Fruit fly (Drosophila melanogaster) whole organism, embryonic: ENCODE measurements around the gene CG42554.

Experiments used
- Adf1 ChIP-seq: fragments of 200-800 bp; sonication (Bioruptor generic); IDR thresholded peaks from 2 replicates; pipeline ENCODE4 v1.3.6; 2022; ENCODE audit warnings: missing biosample characterization, missing genetic modification characterization
- Aef1 ChIP-seq: fragments of 200-800 bp; sonication (Bioruptor generic); IDR thresholded peaks from 3 replicates; pipeline ENCODE4 v1.3.6; 2022; ENCODE audit warnings: missing biosample characterization, missing genetic modification characterization
- B-H2 ChIP-seq: fragments of 200-800 bp; sonication (Bioruptor generic); optimal IDR thresholded peaks from 2 replicates; lab custom pipeline; 2018; ENCODE audit warnings: missing biosample characterization, mild to moderate bottlenecking, missing genetic modification characterization
- Blimp-1 ChIP-seq: fragments of 200-800 bp; sonication (Bioruptor generic); optimal IDR thresholded peaks from 3 replicates; lab custom pipeline; 2018; ENCODE audit warnings: missing biosample characterization, missing genetic modification characterization, mild to moderate bottlenecking, moderate library complexity, missing genetic modification reagents
- CG10147 ChIP-seq: fragments of 200-800 bp; sonication (Bioruptor generic); optimal IDR thresholded peaks from 2 replicates; lab custom pipeline; 2019; ENCODE audit warnings: missing biosample characterization, mild to moderate bottlenecking, missing genetic modification characterization, moderate library complexity
- CG10366 ChIP-seq: fragments of 200-800 bp; sonication (Bioruptor generic); IDR thresholded peaks from 2 replicates; pipeline ENCODE4 v1.3.6; 2022; ENCODE audit warnings: missing biosample characterization, missing genetic modification characterization
- CG12744 ChIP-seq: fragments of 200-800 bp; sonication (Bioruptor generic); optimal IDR thresholded peaks from 2 replicates; lab custom pipeline; 2016; ENCODE audit warnings: missing biosample characterization, missing genetic modification characterization
- CG13775 ChIP-seq: fragments of 200-800 bp; sonication (Bioruptor generic); optimal IDR thresholded peaks from 3 replicates; lab custom pipeline; 2017; ENCODE audit warnings: missing biosample characterization, mild to moderate bottlenecking, missing genetic modification characterization
- CG1603 ChIP-seq: fragments of 200-800 bp; sonication (Bioruptor generic); optimal IDR thresholded peaks from 2 replicates; lab custom pipeline; 2019; ENCODE audit warnings: missing biosample characterization, mild to moderate bottlenecking, missing genetic modification characterization, moderate library complexity
- CG17568 ChIP-seq: fragments of 200-800 bp; sonication (Bioruptor generic); optimal IDR thresholded peaks from 2 replicates; lab custom pipeline; 2018; ENCODE audit warnings: missing biosample characterization, mild to moderate bottlenecking, missing genetic modification characterization, moderate library complexity
- CG34376 ChIP-seq: fragments of 200-800 bp; sonication (Bioruptor generic); optimal IDR thresholded peaks from 2 replicates; lab custom pipeline; 2018; ENCODE audit warnings: missing biosample characterization, mild to moderate bottlenecking, missing genetic modification characterization
- CG43689 ChIP-seq: fragments of 200-800 bp; sonication (Bioruptor generic); IDR thresholded peaks from 2 replicates; pipeline ENCODE4 v1.3.6; 2022; ENCODE audit warnings: missing biosample characterization, missing genetic modification characterization
- CG4730 ChIP-seq: fragments of 200-800 bp; sonication (Bioruptor generic); IDR thresholded peaks from 2 replicates; pipeline ENCODE4 v1.3.6; 2022; ENCODE audit warnings: missing biosample characterization, missing genetic modification characterization
- CG6854 ChIP-seq: fragments of 200-800 bp; sonication (Bioruptor generic); optimal IDR thresholded peaks from 3 replicates; lab custom pipeline; 2017; ENCODE audit warnings: missing biosample characterization, mild to moderate bottlenecking, missing genetic modification characterization
- CG8388 ChIP-seq: fragments of 200-800 bp; sonication (Bioruptor generic); optimal IDR thresholded peaks from 2 replicates; lab custom pipeline; 2019; ENCODE audit warnings: missing biosample characterization, mild to moderate bottlenecking, missing genetic modification characterization, moderate library complexity
- Dek ChIP-seq: fragments of 200-800 bp; sonication (Bioruptor generic); optimal IDR thresholded peaks from 3 replicates; lab custom pipeline; 2019; ENCODE audit warnings: missing biosample characterization, mild to moderate bottlenecking, missing genetic modification characterization, moderate library complexity
- Dref ChIP-seq: fragments of 200-800 bp; sonication (Bioruptor generic); IDR thresholded peaks from 2 replicates; pipeline ENCODE4 v1.3.6; 2022; ENCODE audit warnings: missing biosample characterization, missing genetic modification characterization
- E2f1 ChIP-seq: fragments of 200-800 bp; sonication (Bioruptor generic); IDR thresholded peaks from 2 replicates; pipeline ENCODE4 v1.3.6; 2022; ENCODE audit warnings: missing biosample characterization, missing genetic modification characterization
- Eip74EF ChIP-seq, 2 experiments: fragments of 200-800 bp in 1 of 2; fragments of >200 bp in 1 of 2; sonication (Bioruptor generic) in 1 of 2; optimal IDR thresholded peaks; 2 replicates each; lab custom pipeline; 2017 to 2019; ENCODE audit warnings: missing biosample characterization in 2 of 2, missing genetic modification characterization in 2 of 2, mild to moderate bottlenecking in 1 of 2, moderate library complexity in 1 of 2
- Gsc ChIP-seq: fragments of 200-800 bp; sonication (Bioruptor generic); IDR thresholded peaks from 2 replicates; pipeline ENCODE4 v1.3.6; 2022; ENCODE audit warnings: missing biosample characterization, missing genetic modification characterization
- H15 ChIP-seq: fragments of 200-800 bp; sonication (Bioruptor generic); IDR thresholded peaks from 3 replicates; pipeline ENCODE4 v1.3.6; 2022; ENCODE audit warnings: missing biosample characterization, missing genetic modification characterization
- HmgD ChIP-seq: fragments of 200-800 bp; sonication (Bioruptor generic); optimal IDR thresholded peaks from 3 replicates; lab custom pipeline; 2016; ENCODE audit warnings: missing biosample characterization, missing genetic modification characterization
- Hr3 ChIP-seq: fragments of 200-800 bp; sonication (Bioruptor generic); optimal IDR thresholded peaks from 3 replicates; lab custom pipeline; 2016; ENCODE audit warnings: missing biosample characterization, missing genetic modification characterization
- Mes4 ChIP-seq: fragments of 200-800 bp; sonication (Bioruptor generic); optimal IDR thresholded peaks from 2 replicates; lab custom pipeline; 2016; ENCODE audit warnings: missing biosample characterization, missing genetic modification characterization
- Opbp ChIP-seq: fragments of 200-800 bp; sonication (Bioruptor generic); IDR thresholded peaks from 3 replicates; pipeline ENCODE4 v1.3.6; 2022; ENCODE audit warnings: missing biosample characterization, missing genetic modification characterization; ENCODE audit not compliant: partially characterized antibody
- Rfx ChIP-seq: fragments of 200-800 bp; sonication (Bioruptor generic); IDR thresholded peaks from 2 replicates; pipeline ENCODE4 v1.3.6; 2022; ENCODE audit warnings: missing biosample characterization, missing genetic modification characterization
- Side ChIP-seq: fragments of 200-800 bp; sonication (Bioruptor generic); optimal IDR thresholded peaks from 2 replicates; lab custom pipeline; 2016; ENCODE audit warnings: missing biosample characterization, missing genetic modification characterization
- Sin3A ChIP-seq: fragments of >200 bp; optimal IDR thresholded peaks from 2 replicates; lab custom pipeline; 2018
- Xbp1 ChIP-seq: fragments of 200-800 bp; sonication (Bioruptor generic); optimal IDR thresholded peaks from 3 replicates; lab custom pipeline; 2016; ENCODE audit warnings: missing biosample characterization, mild to moderate bottlenecking, missing genetic modification characterization
- ara ChIP-seq: fragments of 200-800 bp; sonication (Bioruptor generic); IDR thresholded peaks from 2 replicates; pipeline ENCODE4 v1.3.6; 2022; ENCODE audit warnings: missing biosample characterization, missing genetic modification characterization
- az2 ChIP-seq: fragments of 200-800 bp; sonication (Bioruptor generic); optimal IDR thresholded peaks from 3 replicates; lab custom pipeline; 2016; ENCODE audit warnings: missing biosample characterization, missing genetic modification characterization
- dimm ChIP-seq: fragments of 200-800 bp; sonication (Bioruptor generic); IDR thresholded peaks from 2 replicates; pipeline ENCODE4 v1.3.6; 2022; ENCODE audit warnings: missing biosample characterization, missing genetic modification characterization
- emc ChIP-seq: fragments of 200-800 bp; sonication (Bioruptor generic); optimal IDR thresholded peaks from 2 replicates; lab custom pipeline; 2016; ENCODE audit warnings: missing biosample characterization, missing genetic modification characterization
- ems ChIP-seq: fragments of 200-800 bp; sonication (Bioruptor generic); optimal IDR thresholded peaks from 3 replicates; lab custom pipeline; 2016; ENCODE audit warnings: missing biosample characterization, missing genetic modification characterization
- fu2 ChIP-seq: fragments of 200-800 bp; sonication (Bioruptor generic); optimal IDR thresholded peaks from 2 replicates; lab custom pipeline; 2016; ENCODE audit warnings: missing biosample characterization, missing genetic modification characterization
- grn ChIP-seq: fragments of 200-800 bp; sonication (Bioruptor generic); optimal IDR thresholded peaks from 3 replicates; lab custom pipeline; 2017; ENCODE audit warnings: missing biosample characterization, missing genetic modification characterization
- ham ChIP-seq: fragments of 200-800 bp; sonication (Bioruptor generic); IDR thresholded peaks from 2 replicates; pipeline ENCODE4 v1.3.6; 2022; ENCODE audit warnings: missing biosample characterization, missing genetic modification characterization
- lab ChIP-seq: fragments of 200-800 bp; sonication (Bioruptor generic); optimal IDR thresholded peaks from 3 replicates; lab custom pipeline; 2017; ENCODE audit warnings: missing biosample characterization, missing genetic modification characterization, mild to moderate bottlenecking, moderate library complexity, missing genetic modification reagents
- oc ChIP-seq: fragments of 200-800 bp; sonication (Bioruptor generic); optimal IDR thresholded peaks from 2 replicates; lab custom pipeline; 2018; ENCODE audit warnings: missing biosample characterization, mild to moderate bottlenecking, missing genetic modification characterization, moderate library complexity
- otp ChIP-seq: fragments of 200-800 bp; sonication (Bioruptor generic); IDR thresholded peaks from 3 replicates; pipeline ENCODE4, ENCODE4 v1.3.6; 2022; ENCODE audit warnings: missing biosample characterization, missing genetic modification characterization
- pita ChIP-seq: fragments of 200-800 bp; sonication (Bioruptor generic); optimal IDR thresholded peaks from 2 replicates; lab custom pipeline; 2017; ENCODE audit warnings: missing biosample characterization, mild to moderate bottlenecking, missing genetic modification characterization
- pnt ChIP-seq: fragments of 200-800 bp; sonication (Bioruptor generic); optimal IDR thresholded peaks from 3 replicates; lab custom pipeline; 2016; ENCODE audit warnings: missing biosample characterization, missing genetic modification characterization
- run ChIP-seq: fragments of 200-800 bp; sonication (Bioruptor generic); optimal IDR thresholded peaks from 3 replicates; lab custom pipeline; 2018; ENCODE audit warnings: missing biosample characterization, mild to moderate bottlenecking, missing genetic modification characterization
- sd ChIP-seq: fragments of 200-800 bp; sonication (Bioruptor generic); optimal IDR thresholded peaks from 3 replicates; lab custom pipeline; 2018; ENCODE audit warnings: missing biosample characterization, mild to moderate bottlenecking, missing genetic modification characterization, moderate library complexity
- shn ChIP-seq: fragments of 200-800 bp; sonication (Bioruptor generic); optimal IDR thresholded peaks from 3 replicates; lab custom pipeline; 2016; ENCODE audit warnings: missing biosample characterization, missing genetic modification characterization
- sqz ChIP-seq: fragments of 200-800 bp; sonication (Bioruptor generic); optimal IDR thresholded peaks from 3 replicates; lab custom pipeline; 2018; ENCODE audit warnings: missing biosample characterization, mild to moderate bottlenecking, missing genetic modification characterization
- tll ChIP-seq, 2 experiments: fragments of 200-800 bp in 1 of 2; fragments of >200 bp in 1 of 2; sonication (Bioruptor generic) in 1 of 2; optimal IDR thresholded peaks; 2 replicates each; lab custom pipeline; 2017 to 2019; ENCODE audit warnings: missing biosample characterization in 2 of 2, missing genetic modification characterization in 2 of 2, mild to moderate bottlenecking in 1 of 2, moderate library complexity in 1 of 2
- tx ChIP-seq: fragments of 200-800 bp; sonication (Bioruptor generic); optimal IDR thresholded peaks from 2 replicates; lab custom pipeline; 2016; ENCODE audit warnings: missing biosample characterization, missing genetic modification characterization
- vnd ChIP-seq: fragments of 200-800 bp; sonication (Bioruptor generic); IDR thresholded peaks from 3 replicates; pipeline ENCODE4 v1.3.6; 2022; ENCODE audit warnings: missing biosample characterization, missing genetic modification characterization; ENCODE audit not compliant: partially characterized antibody
- z ChIP-seq: fragments of 200-800 bp; sonication (Bioruptor generic); IDR thresholded peaks from 3 replicates; pipeline ENCODE4 v1.3.6; 2022; ENCODE audit warnings: missing biosample characterization, missing genetic modification characterization

CG42554 gene

DNA sequence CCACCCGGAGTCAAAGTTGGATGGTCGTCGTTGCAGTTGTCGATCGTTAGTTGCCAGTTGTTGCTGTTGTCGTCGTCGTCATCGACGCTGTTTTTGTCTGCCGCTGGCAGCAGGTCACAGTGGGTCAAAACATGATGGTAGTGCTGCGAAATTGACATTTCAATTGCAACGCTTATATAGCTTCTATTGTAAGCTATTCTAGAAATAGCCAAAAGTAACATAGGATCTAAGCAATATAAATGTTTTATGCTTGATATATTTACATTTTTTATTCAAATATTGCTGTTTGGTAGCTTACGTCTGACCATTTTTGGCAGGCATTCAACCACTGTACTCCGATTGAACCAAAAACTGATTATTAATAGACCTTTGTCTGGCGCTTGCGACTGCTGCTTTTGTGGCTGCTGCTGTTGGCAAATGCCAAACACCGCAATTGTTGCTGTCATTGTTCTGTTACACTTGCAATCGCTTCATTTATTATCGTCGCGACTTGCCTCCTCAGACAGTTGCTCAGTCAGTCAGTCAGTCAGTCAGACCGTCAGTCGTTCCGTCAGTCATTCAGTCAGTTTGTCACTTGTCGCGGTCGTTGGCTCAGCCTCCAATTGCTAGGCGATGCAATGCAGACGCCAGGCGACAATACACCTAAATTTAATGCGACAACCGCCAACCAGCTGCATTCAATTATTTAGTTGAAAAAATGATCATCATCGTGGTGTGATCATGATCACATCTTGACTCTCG lies 44.1 kb upstream of the CG42554 start (continued):
- TF ChIP-seq Aef1 (GFP tag; lab: Robert Waterston, UW) (no peak; the same call in 2 of the 3 replicates), pita (GFP tag; lab: Kevin White, UChicago) (no peak), CG12744 (peak; percentile 36), grn (GFP tag; lab: Kevin White, UChicago) (no peak), otp (0 out of 3 replicates have a peak, but pooled peaks have one; percentile 23), CG4730 (GFP tag; lab: Robert Waterston, UW) (no peak), Blimp-1 (GFP tag; lab: Kevin White, UChicago) (peak; percentile 69), H15 (GFP tag; lab: Robert Waterston, UW) (0 out of 3 replicates have a peak, but pooled peaks have one; percentile 27), sqz (GFP tag; lab: Kevin White, UChicago) (peak; percentile 56), z (no peak), E2f1 (GFP tag; lab: Robert Waterston, UW) (peak; percentile 56; the same call in 1 of the 2 replicates), Dref (GFP tag; lab: Robert Waterston, UW) (no peak), CG34376 (GFP tag; lab: Kevin White, UChicago) (no peak), ham (GFP tag; lab: Robert Waterston, UW) (no peak), CG10366 (GFP tag; lab: Robert Waterston, UW) (peak; percentile 35), Gsc (GFP tag; lab: Robert Waterston, UW) (no peak), ems (GFP tag; lab: Kevin White, UChicago) (peak; percentile 23), CG17568 (GFP tag; lab: Kevin White, UChicago) (peak; percentile 60), tll (GFP tag; optimal IDR thresholded peaks at IDR 0.05; lab: Kevin White, UChicago) (peak in 1 of 2 experiments; percentile 35), CG43689 (GFP tag; lab: Robert Waterston, UW) (no peak; the same call in 1 of the 2 replicates), tx (GFP tag; lab: Kevin White, UChicago) (no peak), az2 (GFP tag; lab: Kevin White, UChicago) (peak; percentile 61), fu2 (GFP tag; lab: Kevin White, UChicago) (no peak), ara (GFP tag; lab: Robert Waterston, UW) (peak; percentile 77), HmgD (GFP tag; lab: Kevin White, UChicago) (no peak), lab (GFP tag; lab: Kevin White, UChicago) (peak; percentile 52), Adf1 (peak; percentile 35), B-H2 (GFP tag; lab: Kevin White, UChicago) (no peak), oc (tag; lab: Kevin White, UChicago) (peak; percentile 60), CG8388 (GFP tag; lab: Kevin White, UChicago) (peak; percentile 69), sd (tag; lab: Kevin White, UChicago) (no peak), CG10147 (GFP tag; lab: Kevin White, UChicago) (no peak), CG6854 (no peak), Hr3 (peak; percentile 25), Opbp (GFP tag; lab: Robert Waterston, UW) (no peak), Dek (tag; lab: Kevin White, UChicago) (peak; percentile 10), Rfx (no peak; the same call in 1 of the 2 replicates), dimm (GFP tag; lab: Robert Waterston, UW) (no peak), emc (GFP tag; lab: Kevin White, UChicago) (no peak), vnd (GFP tag; lab: Robert Waterston, UW) (peak; percentile 66; the same call in 2 of the 3 replicates), Mes4 (peak; percentile 47), Xbp1 (GFP tag; lab: Kevin White, UChicago) (peak; percentile 66), Side (no peak), run (tag; lab: Kevin White, UChicago) (peak; percentile 49), pnt (GFP tag; lab: Kevin White, UChicago) (peak; percentile 20), Eip74EF (GFP tag; optimal IDR thresholded peaks at IDR 0.05; lab: Kevin White, UChicago) (peak in 1 of 2 experiments; percentile 55), CG1603 (peak; percentile 73), Sin3A (lab: Kevin White, UChicago) (no peak), shn (GFP tag; lab: Kevin White, UChicago) (peak; percentile 33), CG13775 (GFP tag; lab: Kevin White, UChicago) (peak; percentile 11)
